Fruit fly (Drosophila melanogaster): Measurements from ENCODE around the gene CG15534.

- TF ChIP-seq Sin3A (optimal IDR thresholded peaks at IDR 0.05) (no peak), Myc (optimal IDR thresholded peaks at IDR 0.05) (no peak), insv (optimal IDR thresholded peaks at IDR 0.05) (no peak), psq (optimal IDR thresholded peaks at IDR 0.05) (no peak), ttk (optimal IDR thresholded peaks at IDR 0.05) (no peak)
These were observed 32.4 kb downstream of the CG15534 start for dm6 chr3R:30464244-30464643.

Measured in Kc167 (cell line).